Worm (Caenorhabditis elegans): ENCODE results near the gene enu-3.6.

Gene enu-3.6

ce11 chrIII:10754379-10754778 lies 4.1 kb downstream of the enu-3.6 start:
- no peak for TF ChIP-seq unc-62 (GFP tag; optimal IDR thresholded peaks at IDR 0.05)
- no peak for TF ChIP-seq nhr-67 (tag; optimal IDR thresholded peaks at IDR 0.05)
- TF ChIP-seq lin-39 (tag; optimal IDR thresholded peaks at IDR 0.05): no peak

- TF ChIP-seq jun-1 (tag; optimal IDR thresholded peaks at IDR 0.05) (no peak), snpc-4 (tag; optimal IDR thresholded peaks at IDR 0.05) (no peak), nhr-25 (tag; optimal IDR thresholded peaks at IDR 0.05) (no peak), nhr-11 (tag; optimal IDR thresholded peaks at IDR 0.05) (no peak), aly-2 (tag; optimal IDR thresholded peaks at IDR 0.05) (no peak)
These were observed 5.3 kb downstream of the enu-3.6 start, which contains the start of gene hpl-2 for ce11 chrIII:10755480-10756066. hpl-2 (minus strand) TSS chrIII:10755530.

ce11 chrIII:10757540-10757939 lies 7.3 kb downstream of the enu-3.6 start, which contains the start of gene rnf-113:
rnf-113 (minus strand) TSS chrIII:10757640.
- TF ChIP-seq nfya-1 (tag; optimal IDR thresholded peaks at IDR 0.05; ENCODE audit: insufficient read depth): no peak
- TF ChIP-seq skn-1 (tag; optimal IDR thresholded peaks at IDR 0.05): no peak
- TF ChIP-seq nhr-25 (tag; optimal IDR thresholded peaks at IDR 0.05): no peak
- TF ChIP-seq ceh-82 (tag; optimal IDR thresholded peaks at IDR 0.05): no peak
- TF ChIP-seq nhr-28 (tag; optimal IDR thresholded peaks at IDR 0.05): no peak
- no peak for TF ChIP-seq R02D3.7 (tag; optimal IDR thresholded peaks at IDR 0.05)
- no peak for TF ChIP-seq fkh-2 (tag; optimal IDR thresholded peaks at IDR 0.05)
- TF ChIP-seq ZK546.5 (tag; optimal IDR thresholded peaks at IDR 0.05): no peak
- no peak for TF ChIP-seq zag-1 (tag; optimal IDR thresholded peaks at IDR 0.05)
- no peak for TF ChIP-seq mdl-1 (tag; optimal IDR thresholded peaks at IDR 0.05)
- no peak for TF ChIP-seq ceh-9 (tag; optimal IDR thresholded peaks at IDR 0.05)
- no peak for TF ChIP-seq pqm-1 (tag; optimal IDR thresholded peaks at IDR 0.05)
- no peak for TF ChIP-seq jun-1 (tag; optimal IDR thresholded peaks at IDR 0.05)
- TF ChIP-seq ztf-4 (tag; optimal IDR thresholded peaks at IDR 0.05): no peak
- no peak for TF ChIP-seq lsy-12 (tag; optimal IDR thresholded peaks at IDR 0.05)

- TF ChIP-seq snpc-4 (tag; optimal IDR thresholded peaks at IDR 0.05): no peak
- TF ChIP-seq ztf-4 (tag; optimal IDR thresholded peaks at IDR 0.05): no peak
- TF ChIP-seq nhr-76 (tag; optimal IDR thresholded peaks at IDR 0.05): no peak
- no peak for TF ChIP-seq nhr-237 (tag; optimal IDR thresholded peaks at IDR 0.05)
- TF ChIP-seq pqm-1 (tag; optimal IDR thresholded peaks at IDR 0.05): no peak
- TF ChIP-seq nhr-23 (tag; optimal IDR thresholded peaks at IDR 0.05): no peak
- no peak for TF ChIP-seq lin-15B (tag; optimal IDR thresholded peaks at IDR 0.05)
- no peak for TF ChIP-seq egl-27 (tag; optimal IDR thresholded peaks at IDR 0.05)
- no peak for TF ChIP-seq fos-1 (tag; optimal IDR thresholded peaks at IDR 0.05)
- TF ChIP-seq nhr-28 (tag; optimal IDR thresholded peaks at IDR 0.05): no peak
- TF ChIP-seq elt-1 (tag; optimal IDR thresholded peaks at IDR 0.05): no peak
- TF ChIP-seq R02D3.7 (tag; optimal IDR thresholded peaks at IDR 0.05): no peak
- no peak for TF ChIP-seq pha-4 (tag; optimal IDR thresholded peaks at IDR 0.05)
- TF ChIP-seq nhr-11 (tag; optimal IDR thresholded peaks at IDR 0.05): no peak
- TF ChIP-seq ceh-9 (tag; optimal IDR thresholded peaks at IDR 0.05): no peak
- TF ChIP-seq skn-1 (tag; optimal IDR thresholded peaks at IDR 0.05): no peak
- no peak for TF ChIP-seq mml-1 (tag; optimal IDR thresholded peaks at IDR 0.05)
- TF ChIP-seq ceh-16 (tag; optimal IDR thresholded peaks at IDR 0.05): no peak
These were observed 8.2 kb downstream of the enu-3.6 start, which contains the start of gene K01G5.10 for ce11 chrIII:10758422-10758821. K01G5.10 (minus strand) TSS chrIII:10758522.

ce11 chrIII:10759050-10760023 lies 9.1 kb downstream of the enu-3.6 start, which contains the start of gene tasp-1:
tasp-1 (plus strand) TSS chrIII:10759307.
- TF ChIP-seq snpc-4 (tag; optimal IDR thresholded peaks at IDR 0.05) (peak; percentile 97), aly-2 (tag; optimal IDR thresholded peaks at IDR 0.05) (peak; percentile 93), elt-1 (tag; optimal IDR thresholded peaks at IDR 0.05) (peak; percentile 94), fkh-10 (GFP tag; optimal IDR thresholded peaks at IDR 0.05) (peak; percentile 100), daf-12 (tag; optimal IDR thresholded peaks at IDR 0.05) (peak; percentile 83), nhr-23 (tag; optimal IDR thresholded peaks at IDR 0.05) (peak; percentile 100), unc-39 (tag; optimal IDR thresholded peaks at IDR 0.05) (peak; percentile 64), nfya-1 (tag; optimal IDR thresholded peaks at IDR 0.05; ENCODE audit: insufficient read depth) (peak; percentile 99), ztf-11 (tag; optimal IDR thresholded peaks at IDR 0.05) (peak; percentile 76), fkh-2 (tag; optimal IDR thresholded peaks at IDR 0.05) (peak; percentile 94), egl-27 (tag; optimal IDR thresholded peaks at IDR 0.05) (peak; percentile 97), lsy-12 (tag; optimal IDR thresholded peaks at IDR 0.05) (peak; percentile 100), mdl-1 (tag; optimal IDR thresholded peaks at IDR 0.05) (peak; percentile 99), R02D3.7 (tag; optimal IDR thresholded peaks at IDR 0.05) (peak; percentile 98), ceh-82 (tag; optimal IDR thresholded peaks at IDR 0.05) (peak; percentile 99), skn-1 (tag; optimal IDR thresholded peaks at IDR 0.05) (peak; percentile 98), pha-4 (tag; optimal IDR thresholded peaks at IDR 0.05) (peak; percentile 100), nhr-77 (tag; optimal IDR thresholded peaks at IDR 0.05) (peak; percentile 96), ceh-9 (tag; optimal IDR thresholded peaks at IDR 0.05) (no peak), tbx-2 (tag; optimal IDR thresholded peaks at IDR 0.05) (peak; percentile 97), elt-2 (tag; optimal IDR thresholded peaks at IDR 0.05) (peak; percentile 99), jun-1 (tag; optimal IDR thresholded peaks at IDR 0.05) (peak; percentile 100), ceh-28 (tag; optimal IDR thresholded peaks at IDR 0.05) (peak; percentile 99), nhr-12 (tag; optimal IDR thresholded peaks at IDR 0.05) (no peak)
